Fruit fly (Drosophila melanogaster): ENCODE results near the gene CG11562.

CG11562 gene

dm6 chr2L:300877-301706 lies 8.9 kb downstream of the CG11562 start:
- no peak for TF ChIP-seq CG8478 (optimal IDR thresholded peaks at IDR 0.05)
- no peak for TF ChIP-seq CTCF (optimal IDR thresholded peaks at IDR 0.05)

- TF ChIP-seq CG8478 (optimal IDR thresholded peaks at IDR 0.05) (no peak), CTCF (optimal IDR thresholded peaks at IDR 0.05) (no peak)
These were observed 11.2 kb downstream of the CG11562 start for dm6 chr2L:303306-303962.

DNA sequence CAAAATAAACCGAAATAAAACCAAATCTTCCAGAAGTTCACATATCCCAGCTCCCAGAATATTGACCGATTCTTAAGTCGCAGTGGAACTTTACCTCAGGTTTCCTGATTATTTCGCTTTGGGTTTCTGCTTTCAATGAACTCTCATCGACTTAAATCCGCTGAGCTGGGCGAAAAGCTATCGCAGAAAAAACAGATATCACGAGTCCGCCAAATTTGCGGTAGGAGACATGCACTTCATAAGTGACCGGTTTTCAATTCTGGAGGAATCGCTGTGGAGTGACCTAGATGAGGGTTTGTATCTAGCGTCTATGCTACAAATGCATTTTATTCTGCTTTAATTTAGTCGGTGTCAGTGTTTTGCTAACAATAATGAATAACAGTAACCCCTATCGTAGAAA lies 13.0 kb downstream of the CG11562 start:
- TF ChIP-seq CG8478 (optimal IDR thresholded peaks at IDR 0.05) (no peak), CTCF (optimal IDR thresholded peaks at IDR 0.05) (no peak)

DNA sequence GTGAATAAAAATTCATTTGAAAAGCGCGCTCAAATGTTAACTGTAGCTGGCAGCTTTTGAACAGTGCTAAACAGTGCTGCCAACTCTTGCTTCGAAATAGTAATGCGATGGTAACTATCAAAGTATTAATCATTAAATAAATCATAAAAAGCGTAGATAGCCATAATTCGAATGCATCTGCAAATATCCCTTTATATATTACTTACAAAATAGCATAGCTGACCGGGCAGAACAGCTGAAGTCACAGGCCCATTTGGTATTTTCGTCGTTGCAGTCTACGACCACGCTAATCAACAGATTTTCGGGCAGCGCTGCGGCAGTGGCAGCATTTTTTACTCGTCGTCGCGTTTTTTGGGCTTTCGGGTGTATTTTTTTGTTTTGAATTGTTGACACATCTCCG lies 13.4 kb downstream of the CG11562 start, which contains the start of gene Plc21C:
Gene Plc21C (plus strand): TSS at position 290 of the 400 bp plus-strand sequence.
- TF ChIP-seq CTCF (optimal IDR thresholded peaks at IDR 0.05) (no peak), CG8478 (optimal IDR thresholded peaks at IDR 0.05) (no peak)

DNA sequence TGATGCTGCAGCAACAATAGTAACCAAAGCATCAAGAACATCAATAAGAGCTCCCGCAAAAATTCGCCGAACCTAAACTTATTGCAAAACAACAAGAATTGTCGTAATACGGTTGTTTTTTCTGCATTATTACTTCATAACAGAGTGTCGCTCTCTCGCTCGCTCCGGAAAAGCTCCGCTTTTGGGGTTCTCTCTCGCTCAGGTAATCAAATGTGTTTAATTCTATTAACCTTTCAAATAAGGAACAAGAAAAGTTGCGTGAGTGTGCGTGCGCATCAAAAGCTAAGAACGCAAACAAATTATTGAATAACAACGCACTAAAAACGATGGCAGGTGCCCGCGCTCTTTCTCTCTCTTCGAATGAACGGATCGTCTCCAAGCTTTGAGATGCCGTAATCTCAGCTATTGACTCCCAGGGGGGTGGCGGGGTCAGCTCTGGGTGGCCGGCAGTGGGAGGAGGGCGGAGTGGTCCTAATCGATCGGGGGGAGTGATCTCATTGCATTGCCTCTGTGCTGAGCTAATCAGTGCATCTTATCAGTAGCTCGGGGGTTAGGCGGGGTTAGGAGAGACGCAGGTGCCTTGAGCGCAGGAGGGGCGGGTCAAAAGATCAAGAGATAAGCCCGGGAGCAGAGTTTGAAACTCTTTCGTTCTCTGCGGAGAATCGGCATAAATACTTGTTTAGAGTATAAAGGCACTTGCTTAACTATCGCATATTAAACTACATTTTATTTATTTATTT lies 14.1 kb downstream of the CG11562 start:
- TF ChIP-seq CTCF (optimal IDR thresholded peaks at IDR 0.05) (no peak), CG8478 (optimal IDR thresholded peaks at IDR 0.05) (no peak)

DNA sequence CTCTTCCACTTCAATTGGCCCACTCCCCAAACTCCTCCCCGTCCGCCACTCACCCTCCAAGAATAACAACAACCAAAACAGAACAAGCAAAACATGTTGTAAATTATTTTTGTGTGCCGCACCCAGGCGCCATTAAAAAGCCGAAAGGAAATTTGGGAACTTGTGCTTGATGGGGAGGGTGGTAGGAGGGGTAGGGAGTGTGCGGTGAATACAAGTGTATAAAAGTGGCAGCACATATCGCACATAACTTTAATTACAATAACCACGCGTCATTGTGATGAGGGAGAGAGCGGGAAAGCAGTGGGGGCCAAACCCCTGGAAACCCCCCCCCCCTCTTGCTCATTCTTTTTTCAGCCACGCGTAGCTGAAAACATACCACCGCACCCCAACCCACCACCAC lies 14.9 kb downstream of the CG11562 start:
- TF ChIP-seq CG8478 (optimal IDR thresholded peaks at IDR 0.05) (no peak), CTCF (optimal IDR thresholded peaks at IDR 0.05) (no peak)

dm6 chr2L:308194-308706 lies 16.0 kb downstream of the CG11562 start:
- TF ChIP-seq CTCF (optimal IDR thresholded peaks at IDR 0.05) = no peak
- no peak for TF ChIP-seq CG8478 (optimal IDR thresholded peaks at IDR 0.05)

DNA sequence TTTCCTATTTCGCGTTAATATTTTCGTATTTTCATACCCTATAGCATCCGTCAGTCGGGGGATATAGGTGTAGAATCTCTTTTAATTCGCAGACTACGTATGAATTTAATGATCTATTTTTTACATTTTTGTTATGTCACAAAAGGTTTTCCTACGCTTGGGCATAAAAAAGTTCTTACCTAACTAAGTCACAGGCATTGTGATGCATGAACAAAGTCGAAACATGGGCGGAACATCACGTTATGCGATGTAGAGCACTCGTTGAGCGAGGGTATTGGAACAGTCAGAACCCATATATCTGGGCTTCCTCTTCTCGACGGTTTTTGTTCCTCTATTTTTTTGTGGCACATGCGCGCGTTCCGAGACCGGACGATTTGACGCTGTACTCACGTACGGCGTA lies 17.0 kb downstream of the CG11562 start:
- no peak for TF ChIP-seq CTCF (optimal IDR thresholded peaks at IDR 0.05)
- TF ChIP-seq CG8478 (optimal IDR thresholded peaks at IDR 0.05) = no peak

dm6 chr2L:309812-310431 lies 17.7 kb downstream of the CG11562 start:
- TF ChIP-seq CG8478 (optimal IDR thresholded peaks at IDR 0.05) (no peak), CTCF (optimal IDR thresholded peaks at IDR 0.05) (no peak)

dm6 chr2L:319159-319558 lies 26.9 kb downstream of the CG11562 start, which contains the start of gene CG11912:
Gene CG11912 (minus strand): TSS chr2L:319259.
- TF ChIP-seq CG8478 (optimal IDR thresholded peaks at IDR 0.05) (no peak), CTCF (optimal IDR thresholded peaks at IDR 0.05) (no peak)

DNA sequence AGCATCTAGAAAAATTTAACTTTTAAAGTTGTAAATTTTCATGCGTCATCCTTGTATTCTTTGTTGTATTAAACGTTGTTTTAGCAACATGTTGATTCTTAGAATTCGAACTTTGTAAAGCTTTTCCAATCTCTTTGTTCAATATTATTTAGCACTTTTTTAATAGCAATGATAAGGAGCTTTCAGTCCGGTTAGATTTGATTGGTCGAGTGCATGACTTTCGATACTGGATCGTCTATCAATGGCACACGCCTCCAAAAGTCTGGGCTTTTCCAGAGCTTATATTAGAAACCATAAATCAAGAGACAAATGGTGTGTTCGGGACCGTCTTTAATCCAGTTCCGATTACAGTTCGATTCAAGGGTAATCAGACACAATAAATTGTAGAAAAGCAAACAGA lies 27.5 kb downstream of the CG11562 start:
- TF ChIP-seq CG8478 (optimal IDR thresholded peaks at IDR 0.05) = no peak
- TF ChIP-seq CTCF (optimal IDR thresholded peaks at IDR 0.05) = no peak

dm6 chr2L:321148-321547 lies 28.9 kb downstream of the CG11562 start, which contains the start of gene CG11911:
Gene CG11911 (minus strand): TSS chr2L:321248.
- TF ChIP-seq CTCF (optimal IDR thresholded peaks at IDR 0.05) (no peak), CG8478 (optimal IDR thresholded peaks at IDR 0.05) (no peak)

- TF ChIP-seq CTCF (optimal IDR thresholded peaks at IDR 0.05) (no peak), CG8478 (optimal IDR thresholded peaks at IDR 0.05) (no peak)
These were observed 29.6 kb downstream of the CG11562 start, which contains the start of gene CG33127 for dm6 chr2L:321793-322192. Gene CG33127 (plus strand): TSS chr2L:322101.

dm6 chr2L:322915-323314 lies 30.7 kb downstream of the CG11562 start:
- TF ChIP-seq CG8478 (optimal IDR thresholded peaks at IDR 0.05) = no peak
- no peak for TF ChIP-seq CTCF (optimal IDR thresholded peaks at IDR 0.05)

dm6 chr2L:329661-330060 lies 37.4 kb downstream of the CG11562 start, which contains the start of gene CG43755:
Gene CG43755 (minus strand): TSS chr2L:329761.
- TF ChIP-seq CTCF (optimal IDR thresholded peaks at IDR 0.05) (no peak), CG8478 (optimal IDR thresholded peaks at IDR 0.05) (no peak)

All from S2 (cell line).